Comparison of ENCODE assay signal across 3 fruit fly cellular contexts in the genomic region with DNA sequence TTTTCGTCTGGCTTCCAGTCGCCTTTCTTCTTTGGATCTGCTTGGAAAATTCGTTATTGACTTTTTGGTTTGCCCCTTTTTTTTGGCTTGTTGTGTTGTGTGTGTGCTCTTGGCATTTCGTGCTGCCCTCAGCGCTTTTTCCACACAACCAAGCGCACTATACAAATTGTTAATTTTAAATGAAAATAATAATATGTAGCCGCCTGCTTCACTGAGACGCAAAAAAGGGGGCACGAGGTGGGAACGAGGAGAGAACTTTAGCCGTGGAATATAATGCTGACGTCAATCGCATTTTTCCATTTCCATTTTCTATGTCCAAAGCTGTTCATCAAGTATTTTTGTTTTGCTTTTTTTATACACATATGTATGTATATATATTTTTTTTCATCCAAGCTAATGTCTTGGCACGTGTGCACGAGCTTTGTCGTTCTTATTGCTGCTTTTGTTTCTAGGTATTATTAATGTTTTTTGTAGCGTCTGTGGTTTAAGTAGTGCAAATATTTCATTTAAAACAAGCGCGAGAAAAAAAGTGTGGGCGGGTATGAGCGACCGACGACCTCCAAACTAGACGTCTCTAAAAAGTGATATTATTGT.
TF ChIP-seq lines count a peak whose summit lies in the region.

No protein-coding gene starts in this region.

- TF ChIP-seq CTCF in whole organism, embryonic (GFP tag; optimal IDR thresholded peaks at IDR 0.05; lab: Kevin White, UChicago), result no peak

TF ChIP-seq in whole organism, adult, 20 proteins besides CTCF, POLR2A, EP300 and RAD21:
- TF ChIP-seq kay (GFP tag; lab: Kevin White, UChicago; ENCODE audit: borderline replicate concordance) (peak; percentile 96), cic (GFP tag; optimal IDR thresholded peaks at IDR 0.05; lab: Kevin White, UChicago) (peak; percentile 42), tj (GFP tag; optimal IDR thresholded peaks at IDR 0.05; lab: Kevin White, UChicago) (peak; percentile 99), CG5204 (GFP tag; optimal IDR thresholded peaks at IDR 0.05; lab: Kevin White, UChicago) (no peak), Hr96 (GFP tag; optimal IDR thresholded peaks at IDR 0.05; lab: Kevin White, UChicago) (no peak), Clk (GFP tag; optimal IDR thresholded peaks at IDR 0.05; lab: Kevin White, UChicago) (peak; percentile 19), Mnt (GFP tag; optimal IDR thresholded peaks at IDR 0.05; lab: Kevin White, UChicago) (peak; percentile 13), CG12768 (GFP tag; optimal IDR thresholded peaks at IDR 0.05; lab: Kevin White, UChicago) (peak; percentile 54), ovo (GFP tag; optimal IDR thresholded peaks at IDR 0.05; lab: Kevin White, UChicago) (peak; percentile 79), CG7101 (tag; optimal IDR thresholded peaks at IDR 0.05; lab: Kevin White, UChicago) (no peak)

TF ChIP-seq in whole organism, embryonic, 481 proteins besides CTCF, POLR2A, EP300 and RAD21:
- TF ChIP-seq sug (tag; optimal IDR thresholded peaks at IDR 0.05; lab: Kevin White, UChicago), result no peak
- peak; percentile 39 for TF ChIP-seq abd-A (tag; optimal IDR thresholded peaks at IDR 0.05; lab: Kevin White, UChicago)
- peak; percentile 41 for TF ChIP-seq CG10543 (GFP tag; optimal IDR thresholded peaks at IDR 0.05; lab: Kevin White, UChicago)
- TF ChIP-seq Hr39 (optimal IDR thresholded peaks at IDR 0.05; lab: Kevin White, UChicago), result no peak
- no peak for TF ChIP-seq lola (GFP tag; optimal IDR thresholded peaks at IDR 0.05; lab: Kevin White, UChicago)
- TF ChIP-seq CG8944 (GFP tag; optimal IDR thresholded peaks at IDR 0.05; lab: Kevin White, UChicago), result no peak
- no peak for TF ChIP-seq Opbp (GFP tag; IDR thresholded peaks at IDR 0.05; lab: Robert Waterston, UW; ENCODE audit: partially characterized antibody)
- TF ChIP-seq Ravus (GFP tag; IDR thresholded peaks at IDR 0.05; lab: Robert Waterston, UW), result no peak
- no peak for TF ChIP-seq Aef1 (GFP tag; IDR thresholded peaks at IDR 0.05; lab: Robert Waterston, UW)
- TF ChIP-seq sr (GFP tag; IDR thresholded peaks at IDR 0.05; lab: Robert Waterston, UW), result 0 out of 3 replicates have a peak, but pooled peaks have one; percentile 37
- TF ChIP-seq Med (GFP tag; lab: Kevin White, UChicago), result peak; percentile 59
- TF ChIP-seq mirr (GFP tag; optimal IDR thresholded peaks at IDR 0.05; lab: Kevin White, UChicago), result no peak
- TF ChIP-seq ATbp (GFP tag; optimal IDR thresholded peaks at IDR 0.05; lab: Kevin White, UChicago), result no peak
- TF ChIP-seq Pdp1 (GFP tag; optimal IDR thresholded peaks at IDR 0.05; lab: Kevin White, UChicago), result peak in 1 of 2 experiments; percentile 20
- TF ChIP-seq CG14050 (GFP tag; IDR thresholded peaks at IDR 0.05; lab: Robert Waterston, UW), result no peak
- peak in 1 of 2 experiments; percentile 4 for TF ChIP-seq eve (GFP tag; optimal IDR thresholded peaks at IDR 0.05; lab: Kevin White, UChicago)
- TF ChIP-seq sob (GFP tag; IDR thresholded peaks at IDR 0.05; lab: Robert Waterston, UW), result 0 out of 2 replicates have a peak, but pooled peaks have one; percentile 13
- TF ChIP-seq sd (tag; optimal IDR thresholded peaks at IDR 0.05; lab: Kevin White, UChicago), result peak; percentile 90
- peak; percentile 47; the same call in 1 of the 2 replicates for TF ChIP-seq crol (GFP tag; IDR thresholded peaks at IDR 0.05; lab: Robert Waterston, UW)
- peak; percentile 61 for TF ChIP-seq sens (GFP tag; lab: Kevin White, UChicago)
- no peak for TF ChIP-seq gem (tag; optimal IDR thresholded peaks at IDR 0.05; lab: Kevin White, UChicago)
- no peak for TF ChIP-seq CG8765 (GFP tag; IDR thresholded peaks at IDR 0.05; lab: Robert Waterston, UW)
- no peak for TF ChIP-seq Dip3 (GFP tag; optimal IDR thresholded peaks at IDR 0.05; lab: Kevin White, UChicago)
- TF ChIP-seq az2 (GFP tag; optimal IDR thresholded peaks at IDR 0.05; lab: Kevin White, UChicago), result no peak
- TF ChIP-seq cwo (GFP tag; optimal IDR thresholded peaks at IDR 0.05; lab: Kevin White, UChicago), result peak; percentile 92

TF ChIP-seq in whole organism, prepupa, 60 proteins besides CTCF, POLR2A, EP300 and RAD21:
- peak; percentile 33 for TF ChIP-seq Eip78C (GFP tag; lab: Kevin White, UChicago)
- TF ChIP-seq CG32006 (GFP tag; optimal IDR thresholded peaks at IDR 0.05; lab: Kevin White, UChicago), result no peak
- no peak for TF ChIP-seq Hr4 (GFP tag; optimal IDR thresholded peaks at IDR 0.05; lab: Kevin White, UChicago)
- TF ChIP-seq CG6163 (GFP tag; IDR thresholded peaks at IDR 0.05; lab: Robert Waterston, UW), result no peak
- TF ChIP-seq CG6276 (GFP tag; optimal IDR thresholded peaks at IDR 0.05; lab: Kevin White, UChicago), result no peak
- no peak for TF ChIP-seq CG11294 (GFP tag; IDR thresholded peaks at IDR 0.05; lab: Robert Waterston, UW)
- TF ChIP-seq CG10631 (GFP tag; optimal IDR thresholded peaks at IDR 0.05; lab: Kevin White, UChicago), result no peak
- no peak for TF ChIP-seq Ets96B (tag; optimal IDR thresholded peaks at IDR 0.05; lab: Kevin White, UChicago)
